Fruit fly (Drosophila melanogaster): ENCODE data around the gene CG15059.

dm6 chrX:18251910-18252309 lies 7.4 kb downstream of the CG15059 start:
- TF ChIP-seq CTCF (optimal IDR thresholded peaks at IDR 0.05) (no peak), CG8478 (optimal IDR thresholded peaks at IDR 0.05) (no peak)
